Fruit fly (Drosophila melanogaster): ENCODE data around the gene Grl36a.

DNA sequence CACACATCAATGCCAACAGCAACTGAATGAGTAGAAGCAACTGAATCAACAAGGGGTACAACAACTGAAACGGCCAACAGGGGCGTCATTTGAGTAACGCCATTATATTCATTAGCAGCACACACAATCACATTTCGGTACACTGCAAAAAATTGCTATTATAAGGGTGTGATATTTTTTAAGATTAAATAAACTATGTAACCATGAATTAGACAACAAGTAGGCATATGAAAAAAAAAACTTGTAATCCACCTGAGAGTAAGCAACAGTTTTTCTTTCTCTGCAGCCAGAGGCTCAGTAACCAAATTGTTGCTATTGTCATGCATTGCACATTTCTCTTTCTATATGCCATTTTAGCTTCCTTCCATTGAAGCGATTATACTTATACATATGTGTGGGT, 22.1 kb downstream of the Grl36a start:
- no peak for TF ChIP-seq net (GFP tag; optimal IDR thresholded peaks at IDR 0.05)
- TF ChIP-seq Gug (GFP tag; IDR thresholded peaks at IDR 0.05) = no peak
- TF ChIP-seq dac (GFP tag; optimal IDR thresholded peaks at IDR 0.05) = no peak
- no peak for TF ChIP-seq CG10669 (GFP tag; optimal IDR thresholded peaks at IDR 0.05)
- no peak for TF ChIP-seq CG8119 (GFP tag; IDR thresholded peaks at IDR 0.05)
- no peak for TF ChIP-seq ss (GFP tag; optimal IDR thresholded peaks at IDR 0.05)
- no peak for TF ChIP-seq fkh (GFP tag; optimal IDR thresholded peaks at IDR 0.05)
- no peak for TF ChIP-seq Sox15 (GFP tag; optimal IDR thresholded peaks at IDR 0.05)
- TF ChIP-seq CG10631 (GFP tag; optimal IDR thresholded peaks at IDR 0.05) = no peak
- TF ChIP-seq esn (GFP tag; optimal IDR thresholded peaks at IDR 0.05) = no peak
